Fruit fly (Drosophila melanogaster) whole organism, embryonic: ENCODE measurements around the gene CG3457.

ENCODE experiments used
- CG12299 ChIP-seq: fragments of 200-800 bp; sonication (Bioruptor generic); optimal IDR thresholded peaks from 2 replicates; lab custom pipeline; 2018; ENCODE audit warnings: missing biosample characterization, mild to moderate bottlenecking, missing genetic modification characterization
- CG15073 ChIP-seq: fragments of 200-800 bp; sonication (Bioruptor generic); optimal IDR thresholded peaks from 2 replicates; lab custom pipeline; 2016; ENCODE audit warnings: missing biosample characterization, missing genetic modification characterization
- CG31224 ChIP-seq: fragments of 200-800 bp; sonication (Bioruptor generic); IDR thresholded peaks from 2 replicates; pipeline ENCODE4 v1.3.6; 2022; ENCODE audit warnings: missing biosample characterization, missing genetic modification characterization
- CG7745 ChIP-seq: fragments of 200-800 bp; sonication (Bioruptor generic); optimal IDR thresholded peaks from 2 replicates; lab custom pipeline; 2018; ENCODE audit warnings: missing biosample characterization, mild to moderate bottlenecking, missing genetic modification characterization, moderate library complexity
- Hr39 ChIP-seq: fragments of >200 bp; optimal IDR thresholded peaks from 2 replicates; lab custom pipeline; 2017
- Nf-YC ChIP-seq: fragments of 200-800 bp; optimal IDR thresholded peaks from 3 replicates; lab custom pipeline; 2019; ENCODE audit warnings: missing biosample characterization, mild to moderate bottlenecking, missing genetic modification characterization, moderate library complexity
- Ptx1 ChIP-seq: fragments of 200-800 bp; sonication (Bioruptor generic); IDR thresholded peaks from 2 replicates; pipeline ENCODE4 v1.3.6; 2022; ENCODE audit warnings: missing biosample characterization, missing genetic modification characterization
- Sry-β ChIP-seq: fragments of 200-800 bp; sonication (Bioruptor generic); optimal IDR thresholded peaks from 2 replicates; lab custom pipeline; 2018; ENCODE audit warnings: missing biosample characterization, mild to moderate bottlenecking, missing genetic modification characterization, moderate library complexity
- TFAM ChIP-seq: fragments of 200-800 bp; sonication (Bioruptor generic); optimal IDR thresholded peaks from 2 replicates; lab custom pipeline; 2017; ENCODE audit warnings: missing biosample characterization, missing genetic modification characterization, inconsistent platforms
- cato ChIP-seq: fragments of 200-800 bp; sonication (Bioruptor generic); optimal IDR thresholded peaks from 2 replicates; lab custom pipeline; 2016; ENCODE audit warnings: missing biosample characterization, missing genetic modification characterization, borderline replicate concordance
- chinmo ChIP-seq: fragments of 200-800 bp; sonication (Bioruptor generic); IDR thresholded peaks from 4 replicates; pipeline ENCODE4 v1.3.6; 2022; ENCODE audit warnings: missing biosample characterization, missing genetic modification characterization; ENCODE audit not compliant: partially characterized antibody
- gem ChIP-seq: fragments of 200-800 bp; sonication (Bioruptor generic); optimal IDR thresholded peaks from 2 replicates; lab custom pipeline; 2019; ENCODE audit warnings: missing biosample characterization, mild to moderate bottlenecking, missing genetic modification characterization, moderate library complexity
- gt ChIP-seq: fragments of 200-800 bp; sonication (Bioruptor generic); IDR thresholded peaks from 2 replicates; pipeline ENCODE4 v1.3.6; 2022; ENCODE audit warnings: missing biosample characterization, missing genetic modification characterization
- sisA ChIP-seq: fragments of 200-800 bp; sonication (Bioruptor generic); IDR thresholded peaks from 2 replicates; pipeline ENCODE4 v1.3.6; 2022; ENCODE audit warnings: missing biosample characterization, missing genetic modification characterization

DNA sequence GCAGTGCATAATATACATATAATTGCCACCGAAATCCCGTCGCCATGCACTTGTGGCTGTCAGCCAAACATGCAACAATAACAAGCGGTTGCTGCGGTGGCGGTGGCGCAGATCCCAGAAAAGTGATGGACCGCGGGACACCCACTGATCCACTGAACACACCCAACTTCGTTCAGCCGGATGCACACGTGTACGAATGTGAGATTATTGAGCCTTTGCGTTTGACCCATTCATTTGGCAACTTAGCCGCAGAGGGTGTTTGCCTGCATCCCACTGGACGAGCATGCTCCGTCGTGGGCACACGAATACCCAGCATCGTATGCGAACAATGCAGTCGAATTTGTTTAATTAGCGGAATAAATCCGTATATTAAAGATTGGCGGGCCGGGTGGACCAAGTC lies 22.2 kb upstream of the CG3457 start:
- no peak for TF ChIP-seq Sry-β
- TF ChIP-seq Nf-YC: no peak
- TF ChIP-seq gt (GFP tag; lab: Robert Waterston, UW): no peak
- TF ChIP-seq cato (GFP tag; lab: Kevin White, UChicago): no peak
- TF ChIP-seq gem (tag; lab: Kevin White, UChicago): no peak
- TF ChIP-seq sisA: no peak
- TF ChIP-seq chinmo (GFP tag; lab: Robert Waterston, UW): no peak
- TF ChIP-seq Ptx1 (GFP tag; lab: Robert Waterston, UW): no peak
- TF ChIP-seq CG12299 (tag; lab: Kevin White, UChicago): no peak
- no peak for TF ChIP-seq TFAM (GFP tag; lab: Kevin White, UChicago)
- TF ChIP-seq Hr39: no peak
- TF ChIP-seq CG31224 (GFP tag; lab: Robert Waterston, UW): no peak
- TF ChIP-seq CG7745: no peak
- TF ChIP-seq CG15073 (GFP tag; lab: Kevin White, UChicago): no peak
